Fruit fly (Drosophila melanogaster): Measurements from ENCODE around the gene Rab23.

dm6 chr3R:5705469-5706067 lies 20.3 kb upstream of the Rab23 start:
- TF ChIP-seq psq (optimal IDR thresholded peaks at IDR 0.05) (no peak), ttk (optimal IDR thresholded peaks at IDR 0.05) (no peak), h (optimal IDR thresholded peaks at IDR 0.05) (no peak), insv (optimal IDR thresholded peaks at IDR 0.05) (no peak), Sin3A (optimal IDR thresholded peaks at IDR 0.05) (no peak), Myc (optimal IDR thresholded peaks at IDR 0.05) (no peak)
